Fruit fly (Drosophila melanogaster): ENCODE data around the gene kmr.

kmr gene

dm6 chr3R:13803892-13804710 lies 89.1 kb downstream of the kmr start (continued):
- TF ChIP-seq hkb (optimal IDR thresholded peaks at IDR 0.05) (no peak), hkb (GFP tag; IDR thresholded peaks at IDR 0.05) (0 out of 2 replicates have a peak, but pooled peaks have one; percentile 25), tio (GFP tag; optimal IDR thresholded peaks at IDR 0.05) (peak; percentile 11), tup (GFP tag; optimal IDR thresholded peaks at IDR 0.05) (no peak), CG10209 (GFP tag; optimal IDR thresholded peaks at IDR 0.05) (peak; percentile 40), sug (tag; optimal IDR thresholded peaks at IDR 0.05) (no peak), Deaf1 (tag; optimal IDR thresholded peaks at IDR 0.05) (peak; percentile 6), D19A (tag; optimal IDR thresholded peaks at IDR 0.05) (peak; percentile 79), MTF-1 (GFP tag; optimal IDR thresholded peaks at IDR 0.05; ENCODE audit: borderline replicate concordance) (no peak), jumu (GFP tag; optimal IDR thresholded peaks at IDR 0.05) (no peak), Hr3 (GFP tag; optimal IDR thresholded peaks at IDR 0.05) (peak; percentile 26), Usf (GFP tag; optimal IDR thresholded peaks at IDR 0.05) (no peak), Nf-YB (GFP tag; optimal IDR thresholded peaks at IDR 0.05) (no peak), tin (GFP tag; optimal IDR thresholded peaks at IDR 0.05) (peak; percentile 4), chn (GFP tag; optimal IDR thresholded peaks at IDR 0.05) (no peak), Dbx (GFP tag; IDR thresholded peaks at IDR 0.05) (no peak), CG10431 (GFP tag; optimal IDR thresholded peaks at IDR 0.05) (no peak), CG9876 (GFP tag; optimal IDR thresholded peaks at IDR 0.05) (no peak), NC2β (GFP tag; optimal IDR thresholded peaks at IDR 0.05) (no peak), dmrt11E (tag; optimal IDR thresholded peaks at IDR 0.05) (no peak), B-H2 (GFP tag; optimal IDR thresholded peaks at IDR 0.05) (no peak), CG13624 (GFP tag; optimal IDR thresholded peaks at IDR 0.05) (no peak), salm (tag; optimal IDR thresholded peaks at IDR 0.05) (no peak), D19B (GFP tag; optimal IDR thresholded peaks at IDR 0.05) (no peak), pan (optimal IDR thresholded peaks at IDR 0.05) (no peak), pan (GFP tag; optimal IDR thresholded peaks at IDR 0.05 in 1 of 2, IDR thresholded peaks at IDR 0.05 in 1 of 2) (no peak), B-H1 (GFP tag; IDR thresholded peaks at IDR 0.05) (no peak), eyg (GFP tag; optimal IDR thresholded peaks at IDR 0.05) (no peak), Blimp-1 (GFP tag; optimal IDR thresholded peaks at IDR 0.05) (peak; percentile 57), gcm2 (GFP tag; optimal IDR thresholded peaks at IDR 0.05) (no peak), CG13123 (GFP tag; optimal IDR thresholded peaks at IDR 0.05) (no peak), HLHmδ (GFP tag; optimal IDR thresholded peaks at IDR 0.05) (no peak), gsb-n (tag; optimal IDR thresholded peaks at IDR 0.05) (no peak), CG9437 (GFP tag; optimal IDR thresholded peaks at IDR 0.05) (peak; percentile 34), cad (GFP tag; optimal IDR thresholded peaks at IDR 0.05) (no peak), repo (GFP tag; optimal IDR thresholded peaks at IDR 0.05) (no peak), HLH4C (GFP tag; IDR thresholded peaks at IDR 0.05; ENCODE audit: partially characterized antibody) (peak; percentile 33; the same call in 2 of the 3 replicates), btn (GFP tag; optimal IDR thresholded peaks at IDR 0.05) (no peak), CG15479 (GFP tag; optimal IDR thresholded peaks at IDR 0.05) (no peak), ttk (GFP tag; IDR thresholded peaks at IDR 0.05) (no peak), Fer2 (tag; optimal IDR thresholded peaks at IDR 0.05) (no peak), CG7928 (GFP tag; optimal IDR thresholded peaks at IDR 0.05) (no peak), ken (GFP tag; IDR thresholded peaks at IDR 0.05) (no peak), wdn (GFP tag; IDR thresholded peaks at IDR 0.05) (no peak), CG13775 (GFP tag; optimal IDR thresholded peaks at IDR 0.05) (no peak), CG31365 (tag; optimal IDR thresholded peaks at IDR 0.05) (no peak), CG12744 (GFP tag; optimal IDR thresholded peaks at IDR 0.05) (no peak), ara (GFP tag; IDR thresholded peaks at IDR 0.05) (0 out of 2 replicates have a peak, but pooled peaks have one; percentile 18), her (GFP tag; optimal IDR thresholded peaks at IDR 0.05) (no peak), CG16813 (GFP tag; IDR thresholded peaks at IDR 0.05; ENCODE audit: partially characterized antibody) (no peak)
